Fruit fly (Drosophila melanogaster) whole organism, embryonic: ENCODE results near the gene nAChRalpha3.

ENCODE experiments used
- CG10431 ChIP-seq: fragments of 200-800 bp; sonication (Bioruptor generic); optimal IDR thresholded peaks from 3 replicates; lab custom pipeline; 2018; ENCODE audit warnings: missing biosample characterization, mild to moderate bottlenecking, missing genetic modification characterization
- CG10543 ChIP-seq: fragments of 200-800 bp; sonication (Bioruptor generic); optimal IDR thresholded peaks from 3 replicates; lab custom pipeline; 2017; ENCODE audit warnings: missing biosample characterization, mild to moderate bottlenecking, missing genetic modification characterization, moderate library complexity
- CG11504 ChIP-seq: fragments of 200-800 bp; sonication (Bioruptor generic); optimal IDR thresholded peaks from 3 replicates; lab custom pipeline; 2019; ENCODE audit warnings: missing biosample characterization, mild to moderate bottlenecking, missing genetic modification characterization, moderate library complexity
- CG12942 ChIP-seq: fragments of 200-800 bp; sonication (Bioruptor generic); optimal IDR thresholded peaks from 3 replicates; lab custom pipeline; 2016; ENCODE audit warnings: missing biosample characterization, missing genetic modification characterization
- CG13287 ChIP-seq: fragments of 200-800 bp; sonication (Bioruptor generic); IDR thresholded peaks from 2 replicates; pipeline ENCODE4 v1.3.6; 2022; ENCODE audit warnings: missing biosample characterization, missing genetic modification characterization; ENCODE audit not compliant: partially characterized antibody
- CG13424 ChIP-seq: fragments of 200-800 bp; sonication (Bioruptor generic); optimal IDR thresholded peaks from 2 replicates; lab custom pipeline; 2019; ENCODE audit warnings: missing biosample characterization, mild to moderate bottlenecking, missing genetic modification characterization, moderate library complexity
- CG15479 ChIP-seq: fragments of 200-800 bp; sonication (Bioruptor generic); optimal IDR thresholded peaks from 3 replicates; lab custom pipeline; 2019; ENCODE audit warnings: missing biosample characterization, mild to moderate bottlenecking, missing genetic modification characterization, moderate library complexity
- CG17568 ChIP-seq: fragments of 200-800 bp; sonication (Bioruptor generic); optimal IDR thresholded peaks from 2 replicates; lab custom pipeline; 2018; ENCODE audit warnings: missing biosample characterization, mild to moderate bottlenecking, missing genetic modification characterization, moderate library complexity
- CG1832 ChIP-seq: fragments of 200-800 bp; sonication (Bioruptor generic); optimal IDR thresholded peaks from 2 replicates; lab custom pipeline; 2017; ENCODE audit warnings: missing biosample characterization, mild to moderate bottlenecking, missing genetic modification characterization, inconsistent platforms
- CG3847 ChIP-seq: fragments of 200-800 bp; sonication (Bioruptor generic); IDR thresholded peaks from 2 replicates; pipeline ENCODE4 v1.3.6; 2022; ENCODE audit warnings: missing biosample characterization, missing genetic modification characterization
- CG4424 ChIP-seq: fragments of 200-800 bp; sonication (Bioruptor generic); optimal IDR thresholded peaks from 3 replicates; lab custom pipeline; 2016; ENCODE audit warnings: missing biosample characterization, missing genetic modification characterization
- CG4854 ChIP-seq: fragments of 200-800 bp; sonication (Bioruptor generic); optimal IDR thresholded peaks from 2 replicates; lab custom pipeline; 2016; ENCODE audit warnings: missing biosample characterization, missing genetic modification characterization, inconsistent platforms
- CG5953 ChIP-seq: fragments of 200-800 bp; sonication (Bioruptor generic); IDR thresholded peaks from 2 replicates; pipeline ENCODE4 v1.3.6; 2022; ENCODE audit warnings: missing biosample characterization, missing genetic modification characterization
- CG6813 ChIP-seq: fragments of 200-800 bp; sonication (Bioruptor generic); optimal IDR thresholded peaks from 2 replicates; lab custom pipeline; 2017; ENCODE audit warnings: missing biosample characterization, missing genetic modification characterization, mild to moderate bottlenecking, moderate library complexity, missing genetic modification reagents
- Camta ChIP-seq: fragments of 200-800 bp; sonication (Bioruptor generic); optimal IDR thresholded peaks from 2 replicates; lab custom pipeline; 2016; ENCODE audit warnings: missing biosample characterization, missing genetic modification characterization
- CoRest ChIP-seq: fragments of 200-800 bp; sonication (Bioruptor generic); optimal IDR thresholded peaks from 3 replicates; lab custom pipeline; 2018; ENCODE audit warnings: missing biosample characterization, mild to moderate bottlenecking, missing genetic modification characterization, moderate library complexity
- CrebB ChIP-seq: fragments of 200-800 bp; sonication (Bioruptor generic); optimal IDR thresholded peaks from 3 replicates; lab custom pipeline; 2018; ENCODE audit warnings: missing biosample characterization, mild to moderate bottlenecking, missing genetic modification characterization
- Dad ChIP-seq: fragments of 200-800 bp; sonication (Bioruptor generic); optimal IDR thresholded peaks from 3 replicates; lab custom pipeline; 2016; ENCODE audit warnings: missing biosample characterization, missing genetic modification characterization
- Dip2 ChIP-seq: fragments of 200-800 bp; sonication (Bioruptor generic); IDR thresholded peaks from 2 replicates; pipeline ENCODE4 v1.3.6; 2022; ENCODE audit warnings: missing biosample characterization, missing genetic modification characterization
- Eip74EF ChIP-seq, 2 experiments: fragments of 200-800 bp in 1 of 2; fragments of >200 bp in 1 of 2; sonication (Bioruptor generic) in 1 of 2; optimal IDR thresholded peaks; 2 replicates each; lab custom pipeline; 2017 to 2019; ENCODE audit warnings: missing biosample characterization in 2 of 2, missing genetic modification characterization in 2 of 2, mild to moderate bottlenecking in 1 of 2, moderate library complexity in 1 of 2
- Gsc ChIP-seq: fragments of 200-800 bp; sonication (Bioruptor generic); IDR thresholded peaks from 2 replicates; pipeline ENCODE4 v1.3.6; 2022; ENCODE audit warnings: missing biosample characterization, missing genetic modification characterization
- Gug ChIP-seq: fragments of 200-800 bp; sonication (Bioruptor generic); IDR thresholded peaks from 4 replicates; pipeline ENCODE4 v1.3.6; 2022; ENCODE audit warnings: missing biosample characterization, missing genetic modification characterization
- Hey ChIP-seq: fragments of 200-800 bp; sonication (Bioruptor generic); optimal IDR thresholded peaks from 3 replicates; lab custom pipeline; 2018; ENCODE audit warnings: missing biosample characterization, mild to moderate bottlenecking, missing genetic modification characterization
- HmgD ChIP-seq: fragments of 200-800 bp; sonication (Bioruptor generic); optimal IDR thresholded peaks from 3 replicates; lab custom pipeline; 2016; ENCODE audit warnings: missing biosample characterization, missing genetic modification characterization
- Hmx ChIP-seq: fragments of 200-800 bp; sonication (Bioruptor generic); optimal IDR thresholded peaks from 2 replicates; lab custom pipeline; 2016; ENCODE audit warnings: missing biosample characterization, missing genetic modification characterization
- Hr51 ChIP-seq, 2 experiments: fragments of 200-800 bp; sonication (Bioruptor generic); optimal IDR thresholded peaks; 2 replicates in 1 of 2; 3 replicates in 1 of 2; lab custom pipeline; 2016 to 2018; ENCODE audit warnings: missing biosample characterization in 2 of 2, missing genetic modification characterization in 2 of 2, mild to moderate bottlenecking in 1 of 2, moderate library complexity in 1 of 2
- Lpt ChIP-seq: fragments of >200 bp; optimal IDR thresholded peaks from 2 replicates; lab custom pipeline; 2018; ENCODE audit warnings: missing biosample characterization, missing genetic modification characterization
- Max ChIP-seq: fragments of 200-800 bp; sonication (Bioruptor generic); optimal IDR thresholded peaks from 2 replicates; lab custom pipeline; 2016; ENCODE audit warnings: missing biosample characterization, mild to moderate bottlenecking, missing genetic modification characterization
- NC2α ChIP-seq: fragments of 200-800 bp; sonication (Bioruptor generic); optimal IDR thresholded peaks from 2 replicates; lab custom pipeline; 2016; ENCODE audit warnings: missing biosample characterization, missing genetic modification characterization
- NfI ChIP-seq: fragments of 200-800 bp; sonication (Bioruptor generic); optimal IDR thresholded peaks from 3 replicates; lab custom pipeline; 2018; ENCODE audit warnings: missing biosample characterization, mild to moderate bottlenecking, missing genetic modification characterization, moderate library complexity
- Opbp ChIP-seq: fragments of 200-800 bp; sonication (Bioruptor generic); IDR thresholded peaks from 3 replicates; pipeline ENCODE4 v1.3.6; 2022; ENCODE audit warnings: missing biosample characterization, missing genetic modification characterization; ENCODE audit not compliant: partially characterized antibody
- Poxn ChIP-seq: fragments of 200-800 bp; sonication (Bioruptor generic); IDR thresholded peaks from 2 replicates; pipeline ENCODE4 v1.3.6; 2022; ENCODE audit warnings: missing biosample characterization, missing genetic modification characterization
- Sox100B ChIP-seq: fragments of 200-800 bp; sonication (Bioruptor generic); optimal IDR thresholded peaks from 3 replicates; lab custom pipeline; 2018; ENCODE audit warnings: missing biosample characterization, mild to moderate bottlenecking, missing genetic modification characterization
- caup ChIP-seq: fragments of 200-800 bp; sonication (Bioruptor generic); optimal IDR thresholded peaks from 3 replicates; lab custom pipeline; 2017; ENCODE audit warnings: missing biosample characterization, mild to moderate bottlenecking, missing genetic modification characterization, moderate library complexity; ENCODE audit not compliant: severe bottlenecking
- chinmo ChIP-seq: fragments of 200-800 bp; sonication (Bioruptor generic); IDR thresholded peaks from 4 replicates; pipeline ENCODE4 v1.3.6; 2022; ENCODE audit warnings: missing biosample characterization, missing genetic modification characterization; ENCODE audit not compliant: partially characterized antibody
- dpn ChIP-seq, 2 experiments: fragments of 200-800 bp; sonication (Bioruptor generic); optimal IDR thresholded peaks; 3 replicates each; lab custom pipeline; 2016; ENCODE audit warnings: missing biosample characterization in 2 of 2, missing genetic modification characterization in 2 of 2
- fd3F ChIP-seq: fragments of 200-800 bp; sonication (Bioruptor generic); optimal IDR thresholded peaks from 2 replicates; lab custom pipeline; 2018; ENCODE audit warnings: missing biosample characterization, mild to moderate bottlenecking, missing genetic modification characterization, moderate library complexity
- fu2 ChIP-seq: fragments of 200-800 bp; sonication (Bioruptor generic); optimal IDR thresholded peaks from 2 replicates; lab custom pipeline; 2016; ENCODE audit warnings: missing biosample characterization, missing genetic modification characterization
- jing ChIP-seq: fragments of 200-800 bp; sonication (Bioruptor generic); optimal IDR thresholded peaks from 2 replicates; lab custom pipeline; 2018; ENCODE audit warnings: missing biosample characterization, mild to moderate bottlenecking, missing genetic modification characterization
- lola ChIP-seq, 3 experiments: fragments of >200 bp in 2 of 3; fragments of 200-800 bp in 1 of 3; sonication (Bioruptor generic) in 1 of 3; optimal IDR thresholded peaks; 2 replicates each; lab custom pipeline; 2017 to 2019; ENCODE audit warnings: missing biosample characterization in 3 of 3, missing genetic modification characterization in 3 of 3, mild to moderate bottlenecking in 1 of 3, moderate library complexity in 1 of 3
- maf-S ChIP-seq: fragments of 200-800 bp; sonication (Bioruptor generic); optimal IDR thresholded peaks from 2 replicates; lab custom pipeline; 2016; ENCODE audit warnings: missing biosample characterization, missing genetic modification characterization
- mirr ChIP-seq: fragments of 200-800 bp; sonication (Bioruptor generic); optimal IDR thresholded peaks from 3 replicates; lab custom pipeline; 2018; ENCODE audit warnings: missing biosample characterization, mild to moderate bottlenecking, missing genetic modification characterization
- ro ChIP-seq: fragments of 200-800 bp; sonication (Bioruptor generic); IDR thresholded peaks from 2 replicates; pipeline ENCODE4 v1.3.6; 2022; ENCODE audit warnings: missing biosample characterization, missing genetic modification characterization
- shn ChIP-seq: fragments of 200-800 bp; sonication (Bioruptor generic); optimal IDR thresholded peaks from 3 replicates; lab custom pipeline; 2016; ENCODE audit warnings: missing biosample characterization, missing genetic modification characterization
- sob ChIP-seq: fragments of 200-800 bp; sonication (Bioruptor generic); IDR thresholded peaks from 2 replicates; pipeline ENCODE4 v1.3.6; 2022; ENCODE audit warnings: missing biosample characterization, missing genetic modification characterization
- ttk ChIP-seq: fragments of 200-800 bp; sonication (Bioruptor generic); IDR thresholded peaks from 2 replicates; pipeline ENCODE4 v2.1.2; 2022; ENCODE audit warnings: missing biosample characterization, missing genetic modification characterization
- twi ChIP-seq: fragments of 200-800 bp; optimal IDR thresholded peaks from 2 replicates; lab custom pipeline; 2019; ENCODE audit warnings: missing biosample characterization, mild to moderate bottlenecking, missing genetic modification characterization, moderate library complexity
- unc-4 ChIP-seq: fragments of 200-800 bp; sonication (Bioruptor generic); IDR thresholded peaks from 2 replicates; pipeline ENCODE4 v1.3.6; 2022; ENCODE audit warnings: missing biosample characterization, missing genetic modification characterization; ENCODE audit not compliant: partially characterized antibody
- zen2 ChIP-seq: fragments of 200-800 bp; sonication (Bioruptor generic); IDR thresholded peaks from 3 replicates; pipeline ENCODE4 v1.3.6; 2022; ENCODE audit warnings: missing biosample characterization, missing genetic modification characterization; ENCODE audit not compliant: partially characterized antibody

nAChRalpha3 gene

DNA sequence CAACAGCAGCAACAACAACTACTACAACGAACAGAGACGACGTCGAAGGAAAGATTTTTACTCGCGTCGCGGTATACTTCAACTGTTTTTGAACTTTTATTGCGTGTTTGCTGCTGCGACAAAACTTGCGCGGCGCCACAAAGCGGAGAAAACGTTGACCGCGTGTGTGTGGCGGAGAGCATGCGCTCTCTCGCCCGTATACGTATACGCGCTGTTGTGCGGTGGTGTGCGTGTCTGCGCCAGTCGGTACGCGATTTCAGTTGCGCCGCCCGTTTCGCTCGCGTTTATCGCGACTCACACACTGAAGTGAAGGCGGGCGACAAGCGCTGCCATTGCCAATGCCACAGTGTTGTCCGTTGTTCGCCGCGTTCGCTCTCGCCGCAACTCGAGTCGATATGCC, 42.8 kb upstream of the nAChRalpha3 start (continued):
- TF ChIP-seq Lpt = no peak
- no peak for TF ChIP-seq Max (GFP tag; lab: Kevin White, UChicago)
- TF ChIP-seq CG11504 = no peak
- peak; percentile 63 for TF ChIP-seq CG10431 (GFP tag; lab: Kevin White, UChicago)
- peak; percentile 34 for TF ChIP-seq CG13424 (tag; lab: Kevin White, UChicago)
- TF ChIP-seq mirr (GFP tag; lab: Kevin White, UChicago) = peak; percentile 98
- peak; percentile 90 for TF ChIP-seq CrebB (tag; lab: Kevin White, UChicago)
- no peak for TF ChIP-seq fd3F (GFP tag; lab: Kevin White, UChicago)
- TF ChIP-seq dpn (GFP tag; optimal IDR thresholded peaks at IDR 0.05; lab: Kevin White, UChicago) = no peak
- TF ChIP-seq maf-S (GFP tag; lab: Kevin White, UChicago) = no peak
- TF ChIP-seq ro = no peak
- peak; percentile 86 for TF ChIP-seq chinmo (GFP tag; lab: Robert Waterston, UW)
- TF ChIP-seq Sox100B = no peak
- no peak for TF ChIP-seq Dad (GFP tag; lab: Kevin White, UChicago)
- no peak for TF ChIP-seq HmgD
- peak; percentile 38; the same call in 1 of the 3 replicates for TF ChIP-seq Opbp (GFP tag; lab: Robert Waterston, UW)
- no peak for TF ChIP-seq Hmx (GFP tag; lab: Kevin White, UChicago)
- peak; percentile 76 for TF ChIP-seq Hey
- no peak for TF ChIP-seq shn (GFP tag; lab: Kevin White, UChicago)
- no peak for TF ChIP-seq CG4854 (GFP tag; lab: Kevin White, UChicago)
- no peak for TF ChIP-seq CG4424 (GFP tag; lab: Kevin White, UChicago)
- TF ChIP-seq fu2 (GFP tag; lab: Kevin White, UChicago) = no peak
- TF ChIP-seq jing = no peak
- TF ChIP-seq CG12942 (GFP tag; lab: Kevin White, UChicago) = no peak
- no peak for TF ChIP-seq zen2 (GFP tag; lab: Robert Waterston, UW)
- peak in 1 of 2 experiments; percentile 12 for TF ChIP-seq Eip74EF (GFP tag; optimal IDR thresholded peaks at IDR 0.05; lab: Kevin White, UChicago)
- no peak for TF ChIP-seq NC2α
- no peak for TF ChIP-seq lola (GFP tag; optimal IDR thresholded peaks at IDR 0.05; lab: Kevin White, UChicago)
- no peak for TF ChIP-seq Camta (GFP tag; lab: Kevin White, UChicago)
- TF ChIP-seq CoRest (tag; lab: Kevin White, UChicago) = no peak
- no peak for TF ChIP-seq CG1832 (GFP tag; lab: Kevin White, UChicago)
- TF ChIP-seq Gsc = no peak
- no peak for TF ChIP-seq NfI (GFP tag; lab: Kevin White, UChicago)
- TF ChIP-seq CG5953 = no peak; the same call in 1 of the 2 replicates
- no peak for TF ChIP-seq ttk (GFP tag; lab: Robert Waterston, UW)
- peak; percentile 51 for TF ChIP-seq CG6813 (GFP tag; lab: Kevin White, UChicago)
- 0 out of 2 replicates have a peak, but pooled peaks have one; percentile 14 for TF ChIP-seq CG13287
- TF ChIP-seq Hr51 (GFP tag; optimal IDR thresholded peaks at IDR 0.05; lab: Kevin White, UChicago) = peak in 1 of 2 experiments; percentile 33
- peak; percentile 85 for TF ChIP-seq sob (GFP tag; lab: Robert Waterston, UW)
- TF ChIP-seq caup (GFP tag; lab: Kevin White, UChicago) = peak; percentile 72
- peak; percentile 43 for TF ChIP-seq CG17568 (GFP tag; lab: Kevin White, UChicago)
- no peak for TF ChIP-seq twi (tag; lab: Kevin White, UChicago)
- peak; percentile 94 for TF ChIP-seq CG10543 (GFP tag; lab: Kevin White, UChicago)
- TF ChIP-seq CG15479 (GFP tag; lab: Kevin White, UChicago) = peak; percentile 99
- no peak for TF ChIP-seq Gug (GFP tag; lab: Robert Waterston, UW)
- peak; percentile 89 for TF ChIP-seq CG3847 (GFP tag; lab: Robert Waterston, UW)
- no peak for TF ChIP-seq unc-4 (GFP tag; lab: Robert Waterston, UW)
- 0 out of 2 replicates have a peak, but pooled peaks have one; percentile 28 for TF ChIP-seq Poxn (GFP tag; lab: Robert Waterston, UW)
- no peak for TF ChIP-seq Dip2 (GFP tag; lab: Robert Waterston, UW)
